Worm (Caenorhabditis elegans) whole organism, young adult: Measurements from ENCODE around the gene arrd-8.
A peak's percentile ranks its signal among the peaks of the same experiment; 100 is the strongest.

ENCODE experiments used
- B0035.1 ChIP-seq: sonication (generic microtip); optimal IDR thresholded peaks from 2 replicates; lab custom pipeline; 2016; ENCODE audit warnings: missing genetic modification characterization, mild to moderate bottlenecking, missing compliant biosample characterization, missing genotype, missing genetic modification reagents
- D2030.7 ChIP-seq: fragments of 200-800 bp; sonication (Bioruptor generic); IDR thresholded peaks from 2 replicates; pipeline ENCODE4 v1.3.6; 2022; ENCODE audit warnings: missing genetic modification reagents, missing genetic modification characterization, missing compliant biosample characterization
- F23B12.7 ChIP-seq: sonication (generic microtip); optimal IDR thresholded peaks from 2 replicates; lab custom pipeline; 2017; ENCODE audit warnings: missing genetic modification characterization, mild to moderate bottlenecking, missing compliant biosample characterization, antibody characterized with exemption, moderate library complexity; ENCODE audit not compliant: insufficient read depth
- F37B4.10 ChIP-seq: fragments of 200-800 bp; sonication (Bioruptor generic); IDR thresholded peaks from 2 replicates; pipeline ENCODE4 v1.3.6; 2022; ENCODE audit warnings: missing genetic modification characterization, missing compliant biosample characterization
- F49E8.2 ChIP-seq: sonication (generic microtip); optimal IDR thresholded peaks from 3 replicates; lab custom pipeline; 2017; ENCODE audit warnings: missing genetic modification characterization, mild to moderate bottlenecking, missing compliant biosample characterization, antibody characterized with exemption, moderate library complexity; ENCODE audit not compliant: insufficient read depth
- F52B5.7 ChIP-seq: sonication (generic microtip); optimal IDR thresholded peaks from 2 replicates; lab custom pipeline; 2016; ENCODE audit warnings: mild to moderate bottlenecking, missing genetic modification characterization, missing compliant biosample characterization
- F55B11.4 ChIP-seq: sonication (generic microtip); optimal IDR thresholded peaks from 2 replicates; lab custom pipeline; 2016; ENCODE audit warnings: missing compliant biosample characterization, missing genetic modification characterization, borderline replicate concordance; ENCODE audit not compliant: insufficient read depth
- F57C9.4 ChIP-seq: sonication (generic microtip); optimal IDR thresholded peaks from 2 replicates; lab custom pipeline; 2017; ENCODE audit warnings: mild to moderate bottlenecking, missing genetic modification characterization, missing compliant biosample characterization
- K12H6.12 ChIP-seq: fragments of 200-800 bp; sonication (Bioruptor generic); optimal IDR thresholded peaks from 2 replicates; lab custom pipeline; 2018; ENCODE audit warnings: mild to moderate bottlenecking, missing genetic modification characterization, missing compliant biosample characterization
- T26A5.8 ChIP-seq: sonication (generic microtip); optimal IDR thresholded peaks from 2 replicates; lab custom pipeline; 2016; ENCODE audit warnings: missing genetic modification characterization, missing compliant biosample characterization
- Y53G8AR.9 ChIP-seq: fragments of 200-800 bp; sonication (Bioruptor generic); conservative IDR thresholded peaks from 2 replicates; pipeline ENCODE4 v1.3.6; 2022; ENCODE audit warnings: missing genetic modification reagents, missing genetic modification characterization, missing compliant biosample characterization
- Y56A3A.18 ChIP-seq: fragments of 200-800 bp; sonication (Bioruptor generic); IDR thresholded peaks from 2 replicates; pipeline ENCODE4 v1.3.6; 2022; ENCODE audit warnings: missing genetic modification reagents, missing genetic modification characterization, missing compliant biosample characterization
- Y95B8A.8 ChIP-seq: fragments of 200-800 bp; sonication (Bioruptor generic); IDR thresholded peaks from 2 replicates; pipeline ENCODE4 v1.3.6; 2022; ENCODE audit warnings: missing genetic modification reagents, missing genetic modification characterization, missing compliant biosample characterization
- attf-6 ChIP-seq: fragments of 200-800 bp; sonication (Bioruptor generic); IDR thresholded peaks from 2 replicates; pipeline ENCODE4 v1.3.6; 2022; ENCODE audit warnings: missing genetic modification reagents, missing genetic modification characterization, missing compliant biosample characterization
- bed-2 ChIP-seq: fragments of 200-800 bp; sonication (Bioruptor generic); IDR thresholded peaks from 2 replicates; pipeline ENCODE4 v1.3.6; 2022; ENCODE audit warnings: missing genetic modification reagents, missing genetic modification characterization, missing compliant biosample characterization
- ccch-3 ChIP-seq: fragments of 200-800 bp; sonication (Bioruptor generic); optimal IDR thresholded peaks from 2 replicates; lab custom pipeline; 2018; ENCODE audit warnings: mild to moderate bottlenecking, missing genetic modification characterization, missing compliant biosample characterization
- cebp-1 ChIP-seq, 2 experiments: fragments of 200-800 bp in 1 of 2; sonication (Bioruptor generic) in 1 of 2; sonication (generic microtip) in 1 of 2; IDR thresholded peaks in 1 of 2; optimal IDR thresholded peaks in 1 of 2; 2 replicates each; pipeline versions ENCODE4 v1.3.6 to Lab custom; 2017 to 2022; ENCODE audit warnings: missing compliant biosample characterization in 2 of 2, missing genetic modification characterization in 2 of 2, mild to moderate bottlenecking in 1 of 2, missing genetic modification reagents in 1 of 2, moderate library complexity in 1 of 2
- ceh-40 ChIP-seq: fragments of 200-800 bp; sonication (Bioruptor generic); IDR thresholded peaks from 2 replicates; pipeline ENCODE4 v1.3.6; 2022; ENCODE audit warnings: missing genetic modification characterization, missing compliant biosample characterization
- ceh-58 ChIP-seq: fragments of 200-800 bp; sonication (Bioruptor generic); IDR thresholded peaks from 2 replicates; pipeline ENCODE4 v1.3.6; 2022; ENCODE audit warnings: missing genetic modification characterization, missing compliant biosample characterization
- die-1 ChIP-seq: sonication (generic microtip); optimal IDR thresholded peaks from 2 replicates; lab custom pipeline; 2016; ENCODE audit warnings: missing genotype, mild to moderate bottlenecking, missing genetic modification characterization, missing compliant biosample characterization
- dox-1 ChIP-seq: fragments of 200-800 bp; sonication (Bioruptor generic); IDR thresholded peaks from 2 replicates; pipeline ENCODE4 v1.3.6; 2022; ENCODE audit warnings: missing genetic modification reagents, missing genetic modification characterization, missing compliant biosample characterization
- egl-18 ChIP-seq: fragments of 200-800 bp; sonication (Bioruptor generic); IDR thresholded peaks from 2 replicates; pipeline ENCODE4 v1.3.6; 2022; ENCODE audit warnings: missing genetic modification reagents, missing genetic modification characterization, missing compliant biosample characterization
- egrh-3 ChIP-seq: fragments of 200-800 bp; sonication (Bioruptor generic); IDR thresholded peaks from 2 replicates; pipeline ENCODE4 v1.3.6; 2022; ENCODE audit warnings: missing genetic modification reagents, missing genetic modification characterization, missing compliant biosample characterization
- ets-4 ChIP-seq: fragments of 200-800 bp; sonication (Bioruptor generic); optimal IDR thresholded peaks from 2 replicates; lab custom pipeline; 2018; ENCODE audit warnings: mild to moderate bottlenecking, missing genetic modification characterization, missing compliant biosample characterization
- gei-17 ChIP-seq: fragments of 200-800 bp; sonication (Bioruptor generic); optimal IDR thresholded peaks from 2 replicates; lab custom pipeline; 2018; ENCODE audit warnings: mild to moderate bottlenecking, missing genetic modification characterization, missing compliant biosample characterization
- hrde-1 ChIP-seq: sonication (generic microtip); optimal IDR thresholded peaks from 2 replicates; lab custom pipeline; 2016; ENCODE audit warnings: missing genetic modification characterization, mild to moderate bottlenecking, missing compliant biosample characterization, moderate library complexity, missing genotype, missing genetic modification reagents, borderline replicate concordance
- let-526 ChIP-seq: fragments of 200-800 bp; sonication (Bioruptor generic); IDR thresholded peaks from 2 replicates; pipeline ENCODE4 v1.3.6; 2022; ENCODE audit warnings: missing genetic modification reagents, missing genetic modification characterization, missing compliant biosample characterization
- lin-26 ChIP-seq: fragments of 200-800 bp; sonication (Bioruptor generic); IDR thresholded peaks from 2 replicates; pipeline ENCODE4 v1.3.6; 2022; ENCODE audit warnings: missing genetic modification reagents, missing genetic modification characterization, missing compliant biosample characterization
- lin-35 ChIP-seq, 3 experiments: fragments of 150-350 bp in 2 of 3; sonication (generic microtip) in 1 of 3; optimal IDR thresholded peaks; 2 replicates each; lab custom pipeline; 2014 to 2018; ENCODE audit warnings: missing biosample characterization in 3 of 3, missing genetic modification characterization in 3 of 3, missing genetic modification reagents in 3 of 3
- lin-40 ChIP-seq: sonication (generic microtip); optimal IDR thresholded peaks from 2 replicates; lab custom pipeline; 2016; ENCODE audit warnings: missing genetic modification characterization, mild to moderate bottlenecking, missing compliant biosample characterization, missing genotype, missing genetic modification reagents
- lin-54 ChIP-seq: fragments of 200-800 bp; sonication (Bioruptor generic); optimal IDR thresholded peaks from 2 replicates; lab custom pipeline; 2018; ENCODE audit warnings: mild to moderate bottlenecking, missing genetic modification characterization, missing compliant biosample characterization
- lsl-1 ChIP-seq: fragments of 200-800 bp; sonication (Bioruptor generic); optimal IDR thresholded peaks from 2 replicates; lab custom pipeline; 2018; ENCODE audit warnings: mild to moderate bottlenecking, missing genetic modification characterization, moderate library complexity, missing compliant biosample characterization
- lsy-27 ChIP-seq: sonication (generic microtip); optimal IDR thresholded peaks from 2 replicates; lab custom pipeline; 2017; ENCODE audit warnings: missing genetic modification characterization, mild to moderate bottlenecking, missing compliant biosample characterization, antibody characterized with exemption, missing genotype, borderline replicate concordance; ENCODE audit not compliant: insufficient read depth
- madf-10 ChIP-seq: sonication (generic microtip); optimal IDR thresholded peaks from 2 replicates; lab custom pipeline; 2016; ENCODE audit warnings: mild to moderate bottlenecking, missing genetic modification characterization, missing compliant biosample characterization
- madf-6 ChIP-seq: fragments of 200-800 bp; sonication (Bioruptor generic); IDR thresholded peaks from 2 replicates; pipeline ENCODE4 v1.3.6; 2022; ENCODE audit warnings: missing genetic modification reagents, missing genetic modification characterization, missing compliant biosample characterization
- mel-28 ChIP-seq: sonication (generic microtip); optimal IDR thresholded peaks from 2 replicates; lab custom pipeline; 2016; ENCODE audit warnings: borderline replicate concordance, mild to moderate bottlenecking, missing genetic modification characterization, missing compliant biosample characterization
- nfya-2 ChIP-seq: fragments of 200-800 bp; sonication (Bioruptor generic); IDR thresholded peaks from 2 replicates; pipeline ENCODE4 v1.3.6; 2022; ENCODE audit warnings: missing genetic modification reagents, missing genetic modification characterization, missing compliant biosample characterization
- nfyb-1 ChIP-seq: fragments of 200-800 bp; sonication (Bioruptor generic); IDR thresholded peaks from 2 replicates; pipeline ENCODE4 v1.3.6; 2022; ENCODE audit warnings: missing genetic modification reagents, missing genetic modification characterization, missing compliant biosample characterization
- pbrm-1 ChIP-seq: fragments of 200-800 bp; sonication (Bioruptor generic); IDR thresholded peaks from 2 replicates; pipeline ENCODE4 v1.3.6; 2022; ENCODE audit warnings: missing genetic modification reagents, missing genetic modification characterization, missing compliant biosample characterization
- pha-4 ChIP-seq: fragments of 150-350 bp; sonication (generic microtip); optimal IDR thresholded peaks from 2 replicates; lab custom pipeline; 2014; ENCODE audit warnings: missing biosample characterization, missing genetic modification reagents, missing genetic modification characterization
- rcor-1 ChIP-seq: fragments of 200-800 bp; sonication (Bioruptor generic); IDR thresholded peaks from 2 replicates; pipeline ENCODE4 v1.3.6; 2022; ENCODE audit warnings: missing genetic modification reagents, missing genetic modification characterization, missing compliant biosample characterization
- sdz-38 ChIP-seq: sonication (generic microtip); optimal IDR thresholded peaks from 2 replicates; lab custom pipeline; 2016; ENCODE audit warnings: missing genotype, missing genetic modification characterization, missing compliant biosample characterization
- unc-130 ChIP-seq: sonication (generic microtip); optimal IDR thresholded peaks from 2 replicates; lab custom pipeline; 2016; ENCODE audit warnings: missing genetic modification reagents, missing genetic modification characterization, missing compliant biosample characterization
- unc-62 ChIP-seq: fragments of 150-350 bp; optimal IDR thresholded peaks from 2 replicates; lab custom pipeline; 2014; ENCODE audit warnings: missing biosample characterization, missing genetic modification reagents, missing genetic modification characterization
- zfh-2 ChIP-seq: fragments of 200-800 bp; sonication (Bioruptor generic); conservative IDR thresholded peaks from 2 replicates; pipeline ENCODE4 v1.3.6; 2022; ENCODE audit warnings: missing genetic modification reagents, missing genetic modification characterization, missing compliant biosample characterization
- ztf-22 ChIP-seq: fragments of 200-800 bp; sonication (Bioruptor generic); optimal IDR thresholded peaks from 2 replicates; lab custom pipeline; 2018; ENCODE audit warnings: mild to moderate bottlenecking, missing genetic modification characterization, moderate library complexity, missing compliant biosample characterization
- ztf-28 ChIP-seq: fragments of 200-800 bp; sonication (Bioruptor generic); IDR thresholded peaks from 2 replicates; pipeline ENCODE4 v1.3.6; 2022; ENCODE audit warnings: missing genetic modification reagents, missing genetic modification characterization, missing compliant biosample characterization
- ztf-6 ChIP-seq: fragments of 200-800 bp; sonication (Bioruptor generic); IDR thresholded peaks from 2 replicates; pipeline ENCODE4 v1.3.6; 2022; ENCODE audit warnings: missing genetic modification reagents, missing genetic modification characterization, missing compliant biosample characterization

Gene arrd-8

ce11 chrII:12107840-12108239 lies 43.0 kb downstream of the arrd-8 start, which contains the start of gene Y17G7B.18:
Gene Y17G7B.18, minus strand, starts transcription at chrII:12107857.
- TF ChIP-seq nfyb-1, result no peak
- TF ChIP-seq B0035.1 (tag; lab: Kevin White, UChicago), result no peak
- TF ChIP-seq Y95B8A.8 (GFP tag; lab: Robert Waterston, UW), result no peak
- TF ChIP-seq unc-130, result no peak
- TF ChIP-seq lin-35 (GFP tag; optimal IDR thresholded peaks at IDR 0.05; lab: Kevin White, UChicago), result peak; percentile 2 to 93 (median 75)
- TF ChIP-seq Y56A3A.18 (GFP tag; lab: Robert Waterston, UW), result no peak
- no peak for TF ChIP-seq F55B11.4 (tag; lab: Kevin White, UChicago)
- TF ChIP-seq F49E8.2, result no peak
- TF ChIP-seq pha-4 (tag; lab: Kevin White, UChicago), result no peak
- TF ChIP-seq F23B12.7 (tag; lab: Kevin White, UChicago), result peak; percentile 21
- no peak for TF ChIP-seq bed-2 (GFP tag; lab: Robert Waterston, UW)
- no peak for TF ChIP-seq F37B4.10
- no peak for TF ChIP-seq sdz-38 (tag; lab: Kevin White, UChicago)
- peak; percentile 32; the same call in 1 of the 2 replicates for TF ChIP-seq dox-1
- TF ChIP-seq attf-6, result no peak
- TF ChIP-seq F52B5.7 (tag; lab: Kevin White, UChicago), result no peak
- no peak for TF ChIP-seq egrh-3 (GFP tag; lab: Robert Waterston, UW)
- TF ChIP-seq let-526 (GFP tag; lab: Robert Waterston, UW), result no peak
- TF ChIP-seq ceh-40, result no peak
- no peak for TF ChIP-seq F57C9.4 (tag; lab: Kevin White, UChicago)
- TF ChIP-seq egl-18 (GFP tag; lab: Robert Waterston, UW), result no peak
- no peak for TF ChIP-seq ztf-22 (GFP tag; lab: Kevin White, UChicago)
- TF ChIP-seq gei-17, result no peak
- no peak for TF ChIP-seq ztf-6 (GFP tag; lab: Robert Waterston, UW)
- TF ChIP-seq lin-54 (GFP tag; lab: Kevin White, UChicago), result peak; percentile 90
- TF ChIP-seq ztf-28 (GFP tag; lab: Robert Waterston, UW), result no peak
- TF ChIP-seq lin-26, result no peak
- peak; percentile 37; the same call in 1 of the 2 replicates for TF ChIP-seq cebp-1 (GFP tag; IDR thresholded peaks at IDR 0.05; lab: Robert Waterston, UW)
- peak; percentile 94 for TF ChIP-seq cebp-1 (tag; optimal IDR thresholded peaks at IDR 0.05; lab: Kevin White, UChicago)
- TF ChIP-seq lsy-27 (tag; lab: Kevin White, UChicago), result no peak
- no peak for TF ChIP-seq D2030.7
- no peak for TF ChIP-seq ets-4 (GFP tag; lab: Kevin White, UChicago)
- TF ChIP-seq madf-10 (tag; lab: Kevin White, UChicago), result no peak
- no peak for TF ChIP-seq nfya-2 (GFP tag; lab: Robert Waterston, UW)
- no peak for TF ChIP-seq unc-62 (GFP tag; lab: Kevin White, UChicago)
- peak; percentile 42 for TF ChIP-seq lin-40 (tag; lab: Kevin White, UChicago)
- TF ChIP-seq lsl-1 (GFP tag; lab: Kevin White, UChicago), result peak; percentile 34
- no peak for TF ChIP-seq ccch-3 (GFP tag; lab: Kevin White, UChicago)
- TF ChIP-seq die-1 (tag; lab: Kevin White, UChicago), result no peak
- no peak for TF ChIP-seq mel-28
- no peak for TF ChIP-seq K12H6.12 (tag; lab: Kevin White, UChicago)
- TF ChIP-seq ceh-58 (GFP tag; lab: Robert Waterston, UW), result no peak
- 0 out of 2 replicates have a peak, but pooled peaks have one; percentile 2 for TF ChIP-seq zfh-2 (GFP tag; lab: Robert Waterston, UW)
- TF ChIP-seq Y53G8AR.9, result no peak
- no peak for TF ChIP-seq hrde-1
- TF ChIP-seq pbrm-1 (GFP tag; lab: Robert Waterston, UW), result peak; percentile 19; the same call in 1 of the 2 replicates
- TF ChIP-seq madf-6 (GFP tag; lab: Robert Waterston, UW), result 0 out of 2 replicates have a peak, but pooled peaks have one; percentile 35
- TF ChIP-seq rcor-1, result no peak
- no peak for TF ChIP-seq T26A5.8 (tag; lab: Kevin White, UChicago)
